Worm (Caenorhabditis elegans): ENCODE data around the gene glb-1.

The glb-1 gene

DNA sequence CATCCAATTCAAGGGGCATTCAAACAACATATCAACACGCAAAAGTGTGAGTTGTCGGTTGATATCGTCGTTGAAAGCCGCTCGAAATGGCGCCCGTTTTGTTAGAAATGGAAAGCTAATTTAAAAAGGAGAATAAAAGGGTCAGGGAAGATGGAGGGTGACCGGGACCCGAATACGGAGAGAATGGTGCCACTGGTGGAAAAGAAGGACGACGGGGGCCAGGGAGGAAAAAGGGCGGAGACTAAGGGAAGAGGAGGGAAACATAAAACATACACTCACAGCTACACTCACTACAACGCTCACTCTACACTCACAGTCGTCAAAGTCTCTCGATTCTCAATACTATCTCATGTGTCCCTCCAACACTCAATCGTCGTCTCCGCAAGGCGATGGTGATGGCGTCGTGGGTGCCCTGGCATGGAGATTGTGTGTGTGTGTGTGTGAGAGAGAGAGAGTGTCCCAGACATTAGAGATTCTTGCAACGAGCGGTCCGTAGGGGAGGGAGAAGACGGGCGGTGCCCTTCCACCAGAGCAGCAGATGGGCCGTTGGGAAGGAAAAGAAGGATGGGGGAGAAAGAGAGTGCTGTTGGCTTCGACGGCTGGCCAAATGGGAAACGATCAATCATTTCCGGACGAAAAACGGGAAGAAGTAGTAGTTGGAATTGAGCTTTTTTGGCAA, 49.0 kb downstream of the glb-1 start (continued):
- TF ChIP-seq hlh-30 (tag; optimal IDR thresholded peaks at IDR 0.05; ENCODE audit: insufficient read depth) (peak; percentile 56), nhr-111 (GFP tag; optimal IDR thresholded peaks at IDR 0.05) (peak; percentile 32), nhr-102 (tag; optimal IDR thresholded peaks at IDR 0.05) (no peak), pqm-1 (tag; optimal IDR thresholded peaks at IDR 0.05) (no peak), nhr-11 (tag; optimal IDR thresholded peaks at IDR 0.05) (peak; percentile 87), ceh-28 (tag; optimal IDR thresholded peaks at IDR 0.05) (no peak), F10B5.3 (tag; optimal IDR thresholded peaks at IDR 0.05) (peak; percentile 21), lin-1 (GFP tag; IDR thresholded peaks at IDR 0.05) (no peak), Y5F2A.4 (GFP tag; optimal IDR thresholded peaks at IDR 0.05) (no peak), ZK337.2 (GFP tag; IDR thresholded peaks at IDR 0.05) (no peak), lsy-2 (tag; optimal IDR thresholded peaks at IDR 0.05) (peak; percentile 82 to 88), lin-15B (tag; optimal IDR thresholded peaks at IDR 0.05) (no peak), egl-27 (tag; optimal IDR thresholded peaks at IDR 0.05) (no peak), pha-4 (GFP tag; IDR thresholded peaks at IDR 0.05) (no peak), pha-4 (tag; optimal IDR thresholded peaks at IDR 0.05) (no peak), ama-1 (optimal IDR thresholded peaks at IDR 0.05) (peak; percentile 94), gei-8 (GFP tag; optimal IDR thresholded peaks at IDR 0.05) (peak; percentile 23), vab-7 (GFP tag; IDR thresholded peaks at IDR 0.05) (peak; percentile 37; the same call in 1 of the 2 replicates), lin-39 (tag; optimal IDR thresholded peaks at IDR 0.05) (no peak), aha-1 (tag) (peak; percentile 98), set-16 (GFP tag; IDR thresholded peaks at IDR 0.05) (peak; percentile 82), lin-38 (GFP tag; IDR thresholded peaks at IDR 0.05) (0 out of 2 replicates have a peak, but pooled peaks have one; percentile 49), unc-62 (GFP tag; optimal IDR thresholded peaks at IDR 0.05 in 1 of 2) (peak in 1 of 2 experiments; percentile 80), unc-62 (tag; optimal IDR thresholded peaks at IDR 0.05) (peak; percentile 9), mdl-1 (tag; optimal IDR thresholded peaks at IDR 0.05) (peak in 1 of 2 experiments; percentile 72), nhr-48 (tag; optimal IDR thresholded peaks at IDR 0.05) (peak; percentile 36), nhr-28 (tag; optimal IDR thresholded peaks at IDR 0.05) (peak; percentile 71), mxl-2 (GFP tag; conservative IDR thresholded peaks at IDR 0.05) (no peak), fos-1 (tag; optimal IDR thresholded peaks at IDR 0.05) (no peak), F49E8.2 (tag; optimal IDR thresholded peaks at IDR 0.05; ENCODE audit: borderline replicate concordance) (no peak)

DNA sequence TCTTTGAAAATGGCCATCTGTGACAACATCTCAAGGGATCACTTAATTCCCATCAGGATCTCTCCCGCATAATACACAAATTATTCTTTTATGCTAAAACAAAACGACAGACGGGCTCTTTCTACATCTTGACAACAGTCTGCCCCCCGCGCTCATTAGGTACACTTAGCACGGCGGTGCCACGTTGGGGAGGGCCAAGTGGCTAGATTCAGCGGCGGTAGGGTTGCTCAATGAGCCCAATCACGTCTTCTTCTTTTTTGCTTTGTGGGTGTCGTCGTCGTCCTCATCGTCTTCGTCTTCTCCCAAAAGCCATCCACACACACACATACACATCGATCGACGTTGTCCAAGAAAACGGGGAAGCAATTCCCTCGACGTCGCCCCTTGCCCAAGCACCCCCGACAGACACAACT, 50.0 kb downstream of the glb-1 start:
- TF ChIP-seq cey-2 (tag; optimal IDR thresholded peaks at IDR 0.05; ENCODE audit: borderline replicate concordance, insufficient read depth) (no peak), ceh-82 (tag; optimal IDR thresholded peaks at IDR 0.05) (no peak), egl-43 (GFP tag; IDR thresholded peaks at IDR 0.05) (peak; percentile 61; the same call in 1 of the 2 replicates), dmd-9 (GFP tag; IDR thresholded peaks at IDR 0.05) (no peak), nhr-10 (tag; optimal IDR thresholded peaks at IDR 0.05) (no peak), madf-9 (GFP tag; conservative IDR thresholded peaks at IDR 0.05) (no peak), nhr-48 (tag; optimal IDR thresholded peaks at IDR 0.05) (no peak), rbr-2 (tag; optimal IDR thresholded peaks at IDR 0.05) (peak; percentile 34), lin-15B (tag; optimal IDR thresholded peaks at IDR 0.05) (no peak), zip-11 (GFP tag; IDR thresholded peaks at IDR 0.05) (no peak), ctbp-1 (GFP tag; IDR thresholded peaks at IDR 0.05) (peak; percentile 72; the same call in 1 of the 2 replicates), mdl-1 (tag; optimal IDR thresholded peaks at IDR 0.05) (no peak), mxl-2 (GFP tag; conservative IDR thresholded peaks at IDR 0.05) (no peak), F37D6.2 (tag; optimal IDR thresholded peaks at IDR 0.05) (peak; percentile 47), nhr-102 (tag; optimal IDR thresholded peaks at IDR 0.05) (no peak), nhr-6 (tag; optimal IDR thresholded peaks at IDR 0.05) (no peak), aly-2 (tag; optimal IDR thresholded peaks at IDR 0.05) (no peak), F44E2.7 (GFP tag; IDR thresholded peaks at IDR 0.05) (no peak), hmg-1.1 (GFP tag; IDR thresholded peaks at IDR 0.05) (peak; percentile 42), gei-8 (GFP tag; optimal IDR thresholded peaks at IDR 0.05) (no peak), nhr-41 (GFP tag; IDR thresholded peaks at IDR 0.05) (no peak), dmd-8 (GFP tag; IDR thresholded peaks at IDR 0.05) (no peak), jun-1 (tag; optimal IDR thresholded peaks at IDR 0.05) (no peak), mes-2 (tag; optimal IDR thresholded peaks at IDR 0.05; ENCODE audit: poor library complexity, severe bottlenecking) (no peak), R02D3.7 (tag; optimal IDR thresholded peaks at IDR 0.05) (no peak), mep-1 (tag; optimal IDR thresholded peaks at IDR 0.05) (peak; percentile 6), lin-13 (GFP tag; optimal IDR thresholded peaks at IDR 0.05) (no peak)
